Worm (Caenorhabditis elegans): ENCODE measurements around the gene srj-27.

srj-27 gene

DNA sequence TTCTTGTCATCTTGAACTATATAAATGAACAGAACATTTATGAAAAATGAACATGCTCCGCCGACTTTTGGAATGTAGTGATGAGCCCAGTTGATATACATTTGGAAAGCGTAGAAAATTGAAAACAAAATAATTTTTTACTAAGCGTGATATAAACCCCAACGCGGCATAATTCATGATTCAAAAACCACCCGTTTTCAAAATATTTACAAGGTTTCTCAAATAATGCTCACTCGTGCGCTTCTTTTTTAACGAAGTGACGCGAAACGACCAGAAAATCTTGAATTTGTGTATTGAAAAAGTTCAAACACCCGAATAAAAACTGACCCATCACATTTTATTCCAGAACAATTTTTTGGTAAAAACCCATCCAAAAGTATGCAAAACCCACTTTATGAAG, at the start of gene srj-27:
Gene srj-27, minus strand, starts transcription at position 101 of the 400 bp plus-strand sequence.
- no peak for TF ChIP-seq unc-62 (GFP tag; optimal IDR thresholded peaks at IDR 0.05)

DNA sequence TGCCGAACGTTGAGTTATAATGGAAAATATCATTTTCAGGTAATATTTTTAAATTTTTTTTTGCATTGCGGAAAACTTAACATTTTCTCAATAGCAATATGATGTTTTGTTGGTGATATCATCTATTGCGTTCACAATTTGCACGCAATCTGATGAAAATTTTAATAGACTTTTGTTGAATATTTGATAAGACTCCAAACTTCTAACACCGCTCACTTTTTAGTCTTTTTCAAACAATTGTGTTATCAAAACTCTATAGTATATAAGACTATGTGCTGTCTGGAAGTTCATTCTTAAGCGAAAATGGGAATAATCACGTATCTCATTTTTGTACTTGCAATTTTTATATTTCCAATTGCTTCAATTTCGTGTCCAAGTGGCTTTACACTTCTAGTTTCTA, 48.1 kb upstream of the srj-27 start, which contains the start of gene clec-47:
Gene clec-47, plus strand, starts transcription at position 301 of the 400 bp plus-strand sequence.
- TF ChIP-seq unc-62 (GFP tag; optimal IDR thresholded peaks at IDR 0.05) = no peak

DNA sequence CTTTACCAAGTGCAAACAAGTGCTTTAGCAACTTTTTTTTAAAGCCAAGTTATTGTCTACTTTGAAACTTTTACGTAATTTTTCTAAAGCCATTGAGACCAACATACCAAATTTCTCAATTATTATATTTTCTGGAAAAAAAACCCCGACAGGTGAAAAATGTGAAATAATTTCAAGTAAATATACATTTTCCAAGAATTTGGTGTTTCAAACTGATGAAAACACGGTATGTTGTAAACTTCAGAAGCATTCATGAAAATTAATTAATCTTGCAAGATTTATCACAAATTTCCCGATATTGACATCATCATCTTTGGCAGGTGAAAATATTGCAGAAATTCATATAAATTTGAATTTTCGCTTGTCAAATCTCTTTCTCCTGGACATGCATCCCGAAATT, 35.4 kb upstream of the srj-27 start, which contains the start of gene srz-11:
Gene srz-11, plus strand, starts transcription at position 386 of the 400 bp plus-strand sequence.
- TF ChIP-seq unc-62 (GFP tag; optimal IDR thresholded peaks at IDR 0.05) = no peak

DNA sequence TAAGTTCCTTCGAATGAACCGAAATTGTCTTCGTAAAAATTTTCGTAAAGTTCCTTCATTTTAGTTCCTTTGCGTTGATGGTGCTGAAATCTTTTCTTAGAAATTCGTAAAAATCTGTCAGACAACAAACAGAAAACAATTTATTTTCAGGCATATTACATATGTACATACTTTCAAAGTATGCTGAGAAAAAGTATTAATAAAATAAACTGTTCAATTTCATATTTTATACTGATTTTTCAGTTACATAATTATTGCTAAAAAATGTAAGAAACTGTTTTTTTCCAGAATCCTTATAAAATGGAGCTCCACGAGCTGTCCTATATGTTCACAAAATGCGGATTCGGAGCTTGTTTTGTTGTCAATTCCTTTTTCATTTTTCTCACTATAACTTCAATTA, 31.4 kb upstream of the srj-27 start, which contains the start of gene str-45:
Gene str-45, plus strand, starts transcription at position 301 of the 400 bp plus-strand sequence.
- no peak for TF ChIP-seq unc-62 (GFP tag; optimal IDR thresholded peaks at IDR 0.05)

DNA sequence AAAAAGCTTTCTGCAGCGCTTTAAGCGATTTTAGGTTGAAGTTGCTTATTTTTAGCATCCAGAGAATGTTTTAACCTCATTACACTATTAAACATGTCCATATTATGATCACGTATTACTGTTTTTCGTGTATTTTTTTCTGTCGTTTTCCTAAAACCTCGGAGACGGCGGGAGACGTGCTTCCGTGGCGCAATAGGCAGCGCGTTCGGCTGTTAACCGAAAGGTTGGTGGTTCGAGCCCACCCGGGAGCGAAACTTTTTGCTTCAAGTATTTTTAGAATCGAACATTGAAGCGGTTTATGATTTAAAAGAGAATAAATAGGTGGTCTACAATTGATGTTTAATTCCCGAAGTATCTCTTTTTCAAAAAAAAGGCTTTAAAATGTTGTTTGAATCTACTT, 29.2 kb upstream of the srj-27 start:
- no peak for TF ChIP-seq unc-62 (GFP tag; optimal IDR thresholded peaks at IDR 0.05)

DNA sequence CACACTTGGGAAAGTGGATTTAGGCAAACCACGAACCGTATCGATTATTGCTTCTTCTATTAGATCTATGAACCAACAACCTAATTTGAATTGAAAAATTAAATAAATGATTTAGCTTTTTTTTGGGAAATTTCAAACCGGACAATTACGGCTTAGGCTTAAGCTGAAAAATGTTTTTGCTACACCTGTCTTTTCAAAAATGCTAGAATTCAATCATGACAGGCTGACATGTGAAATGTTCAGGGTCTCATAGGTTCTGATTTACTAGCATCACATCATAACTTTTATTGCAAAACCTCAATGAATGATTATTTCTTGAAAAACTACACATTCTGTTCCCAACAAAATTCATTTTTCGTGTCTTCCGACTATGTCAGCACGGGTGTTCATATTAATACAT, 26.0 kb upstream of the srj-27 start, which contains the start of gene srh-55:
Gene srh-55, plus strand, starts transcription at position 301 of the 400 bp plus-strand sequence.
- no peak for TF ChIP-seq unc-62 (GFP tag; optimal IDR thresholded peaks at IDR 0.05)

DNA sequence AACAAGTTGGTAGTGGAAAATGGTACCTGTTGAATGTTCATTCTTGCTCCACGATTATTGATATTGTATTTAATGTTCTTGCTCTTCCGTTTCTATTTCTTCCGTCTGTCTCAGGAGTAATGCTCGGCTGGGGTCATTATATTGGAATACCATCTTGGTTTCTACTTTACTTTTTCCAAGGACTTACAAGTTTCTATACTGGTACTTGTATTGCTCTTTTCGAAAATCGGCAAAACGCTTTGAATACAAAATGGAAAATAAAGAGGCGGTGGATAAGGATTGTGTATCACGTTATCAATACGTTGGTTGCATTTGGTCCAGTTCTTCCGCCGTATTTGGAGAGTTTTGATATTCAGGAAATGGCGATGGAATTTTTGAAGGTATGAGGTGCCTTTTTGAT, 24.7 kb upstream of the srj-27 start:
- TF ChIP-seq unc-62 (GFP tag; optimal IDR thresholded peaks at IDR 0.05) = no peak

DNA sequence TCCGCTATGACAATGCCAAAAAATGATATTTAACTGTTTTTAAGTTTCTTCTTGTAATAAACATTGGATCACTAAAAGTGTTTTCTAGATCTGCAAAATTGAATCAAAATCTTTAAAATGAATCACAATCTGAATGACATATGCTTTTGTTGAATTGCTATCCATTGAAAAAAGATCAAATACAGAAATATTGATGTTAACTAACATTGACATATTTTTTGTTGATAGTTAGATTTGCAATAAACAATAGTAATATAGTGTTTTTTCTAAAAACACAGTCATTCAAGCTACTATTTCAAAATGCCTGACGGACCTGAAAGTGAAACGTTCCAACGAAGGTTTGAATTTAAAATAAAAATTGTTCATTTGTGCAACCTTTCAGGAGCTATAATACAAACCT, 23.3 kb upstream of the srj-27 start, which contains the start of gene T09F5.2:
Gene T09F5.2, plus strand, starts transcription at position 301 of the 400 bp plus-strand sequence.
- TF ChIP-seq unc-62 (GFP tag; optimal IDR thresholded peaks at IDR 0.05) = no peak

DNA sequence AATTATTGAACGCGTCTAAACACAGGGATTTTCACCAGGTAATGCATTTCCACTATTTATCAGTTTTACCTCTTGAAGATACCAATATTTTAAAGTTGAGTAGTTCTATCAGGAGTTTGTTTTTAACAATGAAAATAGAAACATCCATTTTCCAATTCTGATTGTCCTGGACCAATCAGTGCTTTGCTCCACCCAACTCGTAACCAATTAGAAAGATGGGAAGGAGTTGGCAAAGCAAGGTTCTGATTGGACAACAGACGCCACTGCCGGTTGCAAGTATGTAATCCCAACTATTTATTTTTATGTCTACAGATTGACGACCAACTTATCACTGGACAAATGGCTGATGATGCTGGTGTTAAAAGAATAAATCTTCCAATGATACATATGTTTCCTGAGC, 22.9 kb upstream of the srj-27 start:
- no peak for TF ChIP-seq unc-62 (GFP tag; optimal IDR thresholded peaks at IDR 0.05)

DNA sequence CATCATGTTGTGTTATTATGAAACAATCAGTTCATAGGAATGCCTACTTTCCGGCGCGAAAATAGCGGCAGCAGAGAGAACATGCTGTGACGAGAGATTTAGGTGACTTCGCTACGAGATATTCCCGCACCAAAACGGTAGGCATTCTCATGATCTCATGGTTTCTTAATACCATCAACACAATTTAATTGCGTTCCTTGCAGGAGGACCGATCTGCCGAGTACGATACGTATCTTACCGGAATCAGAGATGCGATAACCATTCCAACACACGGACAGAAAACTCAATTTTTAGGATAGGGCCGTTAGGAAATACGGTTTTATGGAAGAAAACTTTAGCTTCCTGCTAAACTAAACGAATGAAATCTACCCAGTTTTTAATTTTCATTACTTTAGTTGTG, 21.5 kb upstream of the srj-27 start, which contains the start of gene T09F5.1:
Gene T09F5.1, plus strand, starts transcription at position 301 of the 400 bp plus-strand sequence.
- no peak for TF ChIP-seq unc-62 (GFP tag; optimal IDR thresholded peaks at IDR 0.05)

DNA sequence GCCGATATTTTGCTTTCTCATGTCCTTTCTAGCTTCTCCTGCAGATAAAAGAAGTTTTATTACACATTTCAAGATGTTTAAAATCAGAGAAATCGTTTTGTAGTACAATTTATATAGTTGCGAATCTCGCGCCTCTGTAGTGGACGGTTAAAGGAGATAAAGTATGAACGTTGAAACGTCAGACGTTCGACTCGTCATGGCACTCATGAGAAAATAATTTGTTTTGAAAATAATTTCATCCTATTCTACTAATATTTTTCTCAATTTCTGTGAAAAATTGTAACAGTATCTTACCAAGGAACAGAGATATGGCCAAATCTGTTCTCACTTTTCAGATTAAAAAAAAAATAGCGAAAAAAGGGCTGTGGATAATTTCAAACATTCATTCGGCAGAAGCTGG, 20.5 kb upstream of the srj-27 start, which contains the start of gene T09F5.20:
Gene T09F5.20, minus strand, starts transcription at position 101 of the 400 bp plus-strand sequence.
- TF ChIP-seq unc-62 (GFP tag; optimal IDR thresholded peaks at IDR 0.05) = no peak

DNA sequence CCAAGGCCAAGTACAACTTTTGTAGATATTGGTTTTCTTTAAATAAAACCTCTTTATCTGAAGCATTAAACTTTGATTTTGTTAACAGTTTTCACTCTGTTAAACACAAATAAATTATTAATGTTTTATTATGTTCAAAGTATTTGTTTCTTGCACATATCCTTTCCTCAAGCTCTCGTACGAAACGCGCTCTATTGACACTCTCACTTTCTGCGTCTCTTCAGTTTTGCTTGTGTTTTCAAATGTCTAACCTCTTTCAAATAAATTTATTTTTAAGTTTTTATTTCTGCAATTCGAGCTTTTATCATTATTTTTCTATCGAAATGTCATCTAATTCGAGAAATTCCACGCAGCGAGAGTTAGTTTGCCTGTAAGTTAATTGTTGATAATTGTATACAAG, 16.5 kb upstream of the srj-27 start, which contains the start of gene K08F9.4:
Gene K08F9.4, plus strand, starts transcription at position 222 of the 400 bp plus-strand sequence.
- TF ChIP-seq unc-62 (GFP tag; optimal IDR thresholded peaks at IDR 0.05) = no peak

DNA sequence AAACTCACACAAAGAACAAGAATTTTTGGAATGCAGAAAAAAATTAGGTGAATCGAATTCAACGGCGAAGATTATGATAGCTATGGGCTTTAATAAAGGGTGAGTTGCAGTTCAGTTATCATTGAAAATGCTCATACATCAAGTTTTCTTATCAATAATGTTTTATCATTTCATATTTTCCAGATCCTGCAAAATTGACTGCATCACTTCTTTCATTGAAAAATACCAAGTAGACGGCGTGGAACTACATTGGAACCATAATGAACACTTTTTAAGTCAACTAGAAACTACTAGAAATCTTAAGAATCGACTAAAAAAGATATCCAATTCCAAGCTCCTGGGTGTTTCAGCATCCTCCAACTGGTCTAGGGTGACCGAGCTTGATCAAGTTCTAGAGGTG, 16.0 kb upstream of the srj-27 start, which contains the start of gene K08F9.1:
Gene K08F9.1, minus strand, starts transcription at position 101 of the 400 bp plus-strand sequence.
- TF ChIP-seq unc-62 (GFP tag; optimal IDR thresholded peaks at IDR 0.05) = no peak

DNA sequence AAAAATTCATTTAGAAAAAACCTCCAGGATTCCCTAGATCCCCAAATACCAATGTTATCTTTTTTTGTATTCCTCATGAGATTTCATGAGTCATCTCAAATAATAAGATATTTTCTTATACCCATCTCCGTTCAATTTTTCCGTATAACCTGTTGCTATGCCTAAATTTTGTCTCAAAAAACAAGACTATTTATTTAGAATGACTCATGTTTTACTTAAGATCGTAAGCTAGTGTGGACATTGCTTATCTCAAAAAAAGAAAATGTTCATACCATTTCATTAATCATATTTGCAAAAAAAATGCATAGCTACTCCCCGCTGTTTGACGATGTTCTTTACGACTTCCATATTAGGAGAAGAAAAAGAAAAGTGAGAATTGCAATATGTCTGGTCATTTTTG, 12.9 kb upstream of the srj-27 start, which contains the start of gene K08F9.3:
Gene K08F9.3, plus strand, starts transcription at position 301 of the 400 bp plus-strand sequence.
- no peak for TF ChIP-seq unc-62 (GFP tag; optimal IDR thresholded peaks at IDR 0.05)

DNA sequence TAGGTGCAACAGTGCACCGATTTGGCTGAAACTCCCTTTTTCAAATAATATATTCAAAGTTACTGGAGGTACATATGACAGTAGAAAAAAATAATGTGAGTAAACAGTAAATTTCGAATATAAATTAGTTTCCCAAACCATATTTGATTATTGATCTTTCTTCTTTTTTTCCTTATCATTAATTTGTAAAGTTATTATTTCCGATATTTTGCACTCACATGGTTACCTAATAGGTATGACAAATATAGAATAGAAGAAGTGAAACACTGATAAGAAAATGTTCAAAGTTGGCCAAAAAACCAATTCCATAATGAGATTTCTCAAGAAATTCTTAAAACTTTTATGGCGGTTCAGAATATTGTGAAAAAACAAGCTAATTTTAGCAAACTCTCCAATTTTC, 12.5 kb upstream of the srj-27 start:
- TF ChIP-seq unc-62 (GFP tag; optimal IDR thresholded peaks at IDR 0.05) = no peak

DNA sequence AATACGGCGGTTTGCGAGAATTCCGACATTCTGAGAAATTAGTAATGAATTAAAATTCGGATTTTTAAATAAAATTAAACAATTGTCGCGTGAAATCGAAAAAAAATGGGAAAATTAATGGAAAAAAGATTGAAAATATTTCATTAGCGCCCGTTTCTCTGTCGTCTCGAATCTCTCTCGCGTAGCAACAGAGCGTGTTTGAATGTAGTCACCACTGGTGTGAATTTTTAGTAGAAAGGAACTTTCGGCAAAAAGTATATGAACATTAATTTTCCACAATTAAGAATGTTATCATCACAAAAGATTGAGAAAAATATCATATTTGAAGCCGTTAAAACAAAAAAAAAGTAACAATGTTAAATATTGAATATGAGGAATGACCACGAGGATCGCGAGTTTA, 9.5 kb upstream of the srj-27 start, which contains the start of gene aipl-1:
Gene aipl-1, minus strand, starts transcription at position 30 of the 400 bp plus-strand sequence.
- no peak for TF ChIP-seq unc-62 (GFP tag; optimal IDR thresholded peaks at IDR 0.05)

DNA sequence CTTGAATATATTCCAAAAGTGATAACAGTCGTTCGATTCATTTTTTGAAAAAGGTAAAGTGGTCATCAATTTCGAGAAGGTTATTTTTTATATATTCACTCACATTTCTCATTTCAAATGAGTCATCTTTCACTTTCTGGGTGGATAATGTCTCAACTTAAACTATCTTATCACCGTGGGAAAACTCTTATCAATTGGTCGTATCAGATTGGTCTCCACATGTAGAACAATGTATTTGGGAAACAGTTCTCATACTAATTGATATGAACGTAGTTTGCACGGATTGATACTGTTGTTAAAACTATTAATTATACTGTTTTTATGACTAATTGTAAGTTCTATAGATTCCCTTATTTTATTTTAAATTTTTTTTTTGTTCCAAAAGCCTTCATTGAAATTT, 6.5 kb upstream of the srj-27 start:
- TF ChIP-seq unc-62 (GFP tag; optimal IDR thresholded peaks at IDR 0.05) = no peak
